Worm (Caenorhabditis elegans) whole organism, midembryonic: ENCODE results near the gene str-220.

Source experiments
- T22C8.4 ChIP-seq: fragments of 200-800 bp; sonication (Bioruptor generic); IDR thresholded peaks from 2 replicates; pipeline ENCODE4 v1.3.6; 2022; ENCODE audit warnings: missing genetic modification characterization, missing compliant biosample characterization
- cog-1 ChIP-seq: sonication (generic microtip); optimal IDR thresholded peaks from 2 replicates; lab custom pipeline; 2016; ENCODE audit warnings: missing genetic modification characterization, missing compliant biosample characterization
- flt-1 ChIP-seq: fragments of 200-800 bp; sonication (Bioruptor generic); IDR thresholded peaks from 2 replicates; pipeline ENCODE4 v1.3.6; 2022; ENCODE audit warnings: missing genetic modification characterization, missing compliant biosample characterization
- klf-2 ChIP-seq: fragments of 200-800 bp; sonication (Bioruptor generic); conservative IDR thresholded peaks from 2 replicates; pipeline ENCODE4 v1.3.6; 2022; ENCODE audit warnings: missing genetic modification reagents, missing genetic modification characterization, missing compliant biosample characterization
- med-1 ChIP-seq: sonication (generic microtip); optimal IDR thresholded peaks from 2 replicates; lab custom pipeline; 2017; ENCODE audit warnings: missing genetic modification characterization, mild to moderate bottlenecking, missing compliant biosample characterization, antibody characterized with exemption, missing genetic modification reagents; ENCODE audit not compliant: insufficient read depth
- ref-1 ChIP-seq: fragments of 200-800 bp; sonication (Bioruptor generic); conservative IDR thresholded peaks from 2 replicates; pipeline ENCODE4 v1.3.6; 2022; ENCODE audit warnings: missing genetic modification reagents, missing genetic modification characterization, missing compliant biosample characterization
- tab-1 ChIP-seq: fragments of 200-800 bp; sonication (Bioruptor generic); IDR thresholded peaks from 2 replicates; pipeline ENCODE4 v1.3.6; 2022; ENCODE audit warnings: missing genetic modification characterization, missing compliant biosample characterization
- ztf-23 ChIP-seq: fragments of 200-800 bp; sonication (Bioruptor generic); IDR thresholded peaks from 2 replicates; pipeline ENCODE4 v1.3.6; 2022; ENCODE audit warnings: missing genetic modification reagents, missing genetic modification characterization, missing compliant biosample characterization
- ztf-29 ChIP-seq: fragments of 200-800 bp; sonication (Bioruptor generic); IDR thresholded peaks from 2 replicates; pipeline ENCODE4 v1.3.6; 2022; ENCODE audit warnings: missing genetic modification reagents, missing genetic modification characterization, missing compliant biosample characterization

Gene str-220

ce11 chrIV:7171222-7171621 lies at the start of gene str-220:
Gene str-220 (minus strand): TSS chrIV:7171322.
- TF ChIP-seq ztf-29 (GFP tag; lab: Robert Waterston, UW) (no peak), T22C8.4 (no peak), tab-1 (GFP tag; lab: Robert Waterston, UW) (no peak), ztf-23 (GFP tag; lab: Robert Waterston, UW) (no peak), cog-1 (tag; lab: Kevin White, UChicago) (no peak), flt-1 (GFP tag; lab: Robert Waterston, UW) (no peak), klf-2 (no peak), ref-1 (GFP tag; lab: Robert Waterston, UW) (no peak), med-1 (no peak)

DNA sequence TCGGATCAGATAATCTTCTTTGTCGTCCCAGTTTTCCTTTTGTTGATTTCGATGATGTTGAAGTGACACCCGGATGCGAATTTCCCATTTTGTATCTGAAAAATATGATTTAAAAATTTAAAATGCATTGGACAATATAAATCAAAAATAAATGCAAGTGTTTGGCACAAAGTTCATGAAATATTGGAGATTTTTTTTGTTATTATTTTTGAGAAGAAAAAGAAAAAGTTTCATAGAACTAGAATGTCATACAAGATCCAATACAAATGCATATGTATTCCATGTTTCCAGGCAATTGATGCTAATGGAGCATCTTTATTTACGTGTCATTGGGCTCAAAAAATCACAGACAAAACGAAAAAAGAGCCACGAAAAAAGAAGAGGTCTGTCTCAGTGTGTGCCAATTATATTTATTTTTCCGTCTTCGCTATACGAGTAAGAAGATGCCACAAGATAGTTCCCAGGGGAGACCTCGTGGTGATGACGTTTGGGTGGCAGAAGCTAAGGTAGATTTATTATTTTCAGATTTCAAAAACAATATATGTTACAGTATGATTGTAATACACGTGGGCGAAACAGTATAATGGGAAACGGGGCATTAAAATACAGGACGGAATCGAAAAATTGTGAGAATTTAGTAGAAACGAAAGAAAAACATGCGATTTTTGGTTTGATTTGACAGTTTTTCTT lies 48.4 kb upstream of the str-220 start, which contains the start of the genes glb-23 and R13A1.1:
Gene glb-23 (minus strand): TSS at position 101 of the 690 bp plus-strand sequence.
Gene R13A1.1 (plus strand): TSS at position 640 of the 690 bp plus-strand sequence.
- TF ChIP-seq ref-1 (GFP tag; lab: Robert Waterston, UW) = no peak
- no peak for TF ChIP-seq flt-1 (GFP tag; lab: Robert Waterston, UW)
- TF ChIP-seq med-1 = no peak
- TF ChIP-seq T22C8.4 = no peak
- no peak for TF ChIP-seq ztf-29 (GFP tag; lab: Robert Waterston, UW)
- TF ChIP-seq klf-2 = no peak
- TF ChIP-seq ztf-23 (GFP tag; lab: Robert Waterston, UW) = no peak
- TF ChIP-seq tab-1 (GFP tag; lab: Robert Waterston, UW) = no peak
- no peak for TF ChIP-seq cog-1 (tag; lab: Kevin White, UChicago)

DNA sequence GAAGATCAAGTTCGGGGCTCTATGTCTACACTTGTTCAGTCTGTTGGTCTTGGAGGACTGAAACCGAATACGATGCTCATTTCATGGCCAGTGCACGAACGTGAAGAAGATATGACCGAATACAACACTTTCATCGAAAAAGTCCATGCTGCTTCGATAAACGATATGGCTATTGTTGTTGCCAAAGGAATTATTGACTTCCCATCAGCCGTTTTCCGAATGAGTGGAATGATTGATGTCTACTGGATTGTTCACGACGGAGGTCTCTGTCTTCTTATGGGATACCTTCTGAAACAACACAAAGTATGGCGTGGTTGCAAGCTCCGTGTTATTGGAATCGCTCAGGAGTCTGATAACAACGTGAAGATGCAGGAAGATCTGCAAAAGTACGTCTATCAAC lies 45.1 kb upstream of the str-220 start:
- TF ChIP-seq ztf-29 (GFP tag; lab: Robert Waterston, UW) (no peak), klf-2 (no peak), T22C8.4 (no peak), tab-1 (GFP tag; lab: Robert Waterston, UW) (no peak), ztf-23 (GFP tag; lab: Robert Waterston, UW) (no peak), cog-1 (tag; lab: Kevin White, UChicago) (no peak), flt-1 (GFP tag; lab: Robert Waterston, UW) (no peak), med-1 (no peak), ref-1 (GFP tag; lab: Robert Waterston, UW) (no peak)

DNA sequence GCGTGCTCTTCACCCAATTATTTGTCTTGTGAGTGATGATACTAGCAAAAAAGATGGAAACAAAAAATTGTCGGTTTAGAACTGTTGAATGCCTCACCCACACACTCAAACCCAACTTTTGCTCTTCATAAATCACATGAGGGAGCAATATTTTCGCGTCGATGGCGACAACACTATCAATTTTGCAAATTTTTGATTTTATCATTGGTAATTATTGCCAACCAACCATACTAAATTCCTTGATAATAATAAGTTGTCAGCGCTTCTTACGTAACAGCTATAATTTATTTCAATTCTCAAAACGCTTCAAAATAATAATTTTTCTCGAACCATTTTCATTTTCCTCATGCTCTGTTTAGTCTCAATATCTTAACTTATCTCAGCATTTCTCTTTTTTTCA lies 41.6 kb upstream of the str-220 start:
- TF ChIP-seq tab-1 (GFP tag; lab: Robert Waterston, UW) (no peak), flt-1 (GFP tag; lab: Robert Waterston, UW) (no peak)

- TF ChIP-seq klf-2 = no peak
- TF ChIP-seq cog-1 (tag; lab: Kevin White, UChicago) = no peak
- TF ChIP-seq flt-1 (GFP tag; lab: Robert Waterston, UW) = no peak
- TF ChIP-seq ztf-29 (GFP tag; lab: Robert Waterston, UW) = no peak
- no peak for TF ChIP-seq T22C8.4
- TF ChIP-seq med-1 = no peak
- no peak for TF ChIP-seq ztf-23 (GFP tag; lab: Robert Waterston, UW)
- TF ChIP-seq tab-1 (GFP tag; lab: Robert Waterston, UW) = no peak
- TF ChIP-seq ref-1 (GFP tag; lab: Robert Waterston, UW) = no peak
These were observed 40.2 kb upstream of the str-220 start for ce11 chrIV:7211313-7211712.

DNA sequence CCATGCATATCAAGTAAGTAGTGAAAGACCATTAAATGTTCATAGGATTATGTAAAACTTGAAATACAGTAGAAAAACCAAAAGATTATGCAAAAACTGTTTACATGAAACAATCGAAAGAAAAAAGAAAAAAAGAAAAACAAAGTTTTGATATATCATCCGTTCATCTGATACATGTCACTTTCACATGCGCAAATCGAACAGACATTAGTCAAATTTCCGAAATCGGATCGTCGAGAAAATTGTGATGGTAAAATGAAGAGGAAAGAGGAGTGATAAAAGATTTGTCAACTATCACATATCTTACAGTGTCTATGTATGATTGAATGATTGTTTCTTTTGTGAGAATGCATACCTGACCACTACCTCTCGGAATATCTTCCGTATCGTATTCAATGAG lies 37.8 kb upstream of the str-220 start:
- no peak for TF ChIP-seq ztf-29 (GFP tag; lab: Robert Waterston, UW)

DNA sequence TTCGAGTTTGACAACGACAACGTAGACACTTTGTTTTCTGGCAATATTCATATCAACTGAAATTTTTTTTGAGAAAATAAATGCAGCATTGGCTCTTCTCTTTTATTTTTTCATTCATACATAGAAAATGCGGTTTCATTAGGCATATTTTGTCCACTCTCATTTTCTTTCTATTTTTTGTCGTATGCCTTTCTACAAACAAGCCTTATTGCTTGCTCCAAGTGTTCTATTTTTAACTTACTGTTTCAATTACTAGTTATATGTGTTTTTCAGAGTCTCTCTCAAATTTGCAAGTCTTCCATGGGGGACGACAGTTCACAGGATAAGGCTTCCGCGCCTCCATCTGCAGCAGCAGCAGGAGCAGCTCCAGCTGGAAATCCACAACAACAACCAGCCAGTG lies 34.8 kb upstream of the str-220 start, which contains the start of gene kcc-1:
Gene kcc-1 (plus strand): TSS at position 301 of the 400 bp plus-strand sequence.
- TF ChIP-seq tab-1 (GFP tag; lab: Robert Waterston, UW) = no peak
- TF ChIP-seq med-1 = no peak
- TF ChIP-seq ref-1 (GFP tag; lab: Robert Waterston, UW) = no peak
- no peak for TF ChIP-seq klf-2
- no peak for TF ChIP-seq ztf-29 (GFP tag; lab: Robert Waterston, UW)
- TF ChIP-seq T22C8.4 = no peak
- no peak for TF ChIP-seq ztf-23 (GFP tag; lab: Robert Waterston, UW)
- TF ChIP-seq flt-1 (GFP tag; lab: Robert Waterston, UW) = no peak
- no peak for TF ChIP-seq cog-1 (tag; lab: Kevin White, UChicago)

ce11 chrIV:7203696-7204095 lies 32.6 kb upstream of the str-220 start, which contains the start of gene R13A1.3:
Gene R13A1.3 (plus strand): TSS chrIV:7203996.
- TF ChIP-seq ref-1 (GFP tag; lab: Robert Waterston, UW) = no peak
- no peak for TF ChIP-seq tab-1 (GFP tag; lab: Robert Waterston, UW)
- no peak for TF ChIP-seq cog-1 (tag; lab: Kevin White, UChicago)
- no peak for TF ChIP-seq T22C8.4
- no peak for TF ChIP-seq med-1
- TF ChIP-seq ztf-23 (GFP tag; lab: Robert Waterston, UW) = no peak
- no peak for TF ChIP-seq klf-2
- no peak for TF ChIP-seq ztf-29 (GFP tag; lab: Robert Waterston, UW)
- TF ChIP-seq flt-1 (GFP tag; lab: Robert Waterston, UW) = no peak

DNA sequence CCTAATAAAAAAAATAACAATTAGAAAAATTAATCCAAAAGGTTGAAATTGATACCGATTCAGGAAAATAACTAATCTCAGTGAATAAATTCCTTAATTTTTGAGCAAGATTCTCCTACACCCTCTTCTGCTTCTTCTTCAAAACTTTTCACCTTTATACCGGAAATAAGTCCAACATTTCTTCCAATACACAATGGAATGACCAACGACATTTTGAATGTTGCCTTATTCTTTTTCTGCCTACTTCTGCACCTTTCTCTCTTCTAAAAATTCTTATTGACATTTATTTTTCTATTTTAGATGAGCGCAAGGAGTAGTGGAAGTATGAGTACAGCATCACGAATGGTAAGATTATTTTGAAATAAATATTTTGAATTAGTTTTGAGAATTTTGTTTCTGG lies 25.7 kb upstream of the str-220 start, which contains the start of gene unc-8:
Gene unc-8 (plus strand): TSS at position 301 of the 400 bp plus-strand sequence.
- no peak for TF ChIP-seq T22C8.4

- TF ChIP-seq cog-1 (tag; lab: Kevin White, UChicago) = no peak
- TF ChIP-seq flt-1 (GFP tag; lab: Robert Waterston, UW) = no peak
- no peak for TF ChIP-seq klf-2
- no peak for TF ChIP-seq tab-1 (GFP tag; lab: Robert Waterston, UW)
These were observed 24.6 kb upstream of the str-220 start, which contains the start of gene best-16 for ce11 chrIV:7195734-7196133. Gene best-16 (minus strand): TSS chrIV:7195834.
